Worm (Caenorhabditis elegans): ENCODE measurements around the gene tlp-1.

ce11 chrIV:13689302-13689880 lies 14.5 kb downstream of the tlp-1 start, which contains the start of gene T23G4.2:
- TF ChIP-seq him-1 (tag; optimal IDR thresholded peaks at IDR 0.05) (peak; percentile 14), W03F9.2 (tag; optimal IDR thresholded peaks at IDR 0.05) (no peak)
